Worm (Caenorhabditis elegans): ENCODE data around the gene C15H9.3.

Gene C15H9.3

ce11 chrX:6088718-6089117 is 26.9 kb upstream of the C15H9.3 start:
- TF ChIP-seq fos-1 (tag; optimal IDR thresholded peaks at IDR 0.05) = peak; percentile 78
- TF ChIP-seq pha-4 (tag; optimal IDR thresholded peaks at IDR 0.05) = no peak
- no peak for TF ChIP-seq ceh-16 (tag; optimal IDR thresholded peaks at IDR 0.05)
- TF ChIP-seq lin-39 (tag; optimal IDR thresholded peaks at IDR 0.05) = no peak
- TF ChIP-seq egl-27 (tag; optimal IDR thresholded peaks at IDR 0.05) = no peak
- TF ChIP-seq elt-2 (tag; optimal IDR thresholded peaks at IDR 0.05) = peak; percentile 33
- TF ChIP-seq R02D3.7 (tag; optimal IDR thresholded peaks at IDR 0.05) = no peak
- no peak for TF ChIP-seq fkh-2 (tag; optimal IDR thresholded peaks at IDR 0.05)
- no peak for TF ChIP-seq mml-1 (tag; optimal IDR thresholded peaks at IDR 0.05)
- TF ChIP-seq unc-39 (tag; optimal IDR thresholded peaks at IDR 0.05) = no peak
- peak; percentile 29 for TF ChIP-seq pqm-1 (tag; optimal IDR thresholded peaks at IDR 0.05)
- no peak for TF ChIP-seq ama-1 (optimal IDR thresholded peaks at IDR 0.05)
- TF ChIP-seq hmg-11 (tag; optimal IDR thresholded peaks at IDR 0.05) = no peak
- no peak for TF ChIP-seq nhr-28 (tag; optimal IDR thresholded peaks at IDR 0.05)
- TF ChIP-seq elt-1 (tag; optimal IDR thresholded peaks at IDR 0.05) = no peak
- TF ChIP-seq nhr-23 (tag; optimal IDR thresholded peaks at IDR 0.05) = peak; percentile 41
- TF ChIP-seq nhr-25 (tag; optimal IDR thresholded peaks at IDR 0.05) = no peak
- no peak for TF ChIP-seq nhr-12 (tag; optimal IDR thresholded peaks at IDR 0.05)
- TF ChIP-seq snpc-4 (tag; optimal IDR thresholded peaks at IDR 0.05) = no peak
- no peak for TF ChIP-seq daf-12 (tag; optimal IDR thresholded peaks at IDR 0.05)
- no peak for TF ChIP-seq egl-5 (tag; optimal IDR thresholded peaks at IDR 0.05)
- peak; percentile 36 for TF ChIP-seq nhr-77 (tag; optimal IDR thresholded peaks at IDR 0.05)
- TF ChIP-seq mdl-1 (tag; optimal IDR thresholded peaks at IDR 0.05) = no peak
- no peak for TF ChIP-seq ztf-4 (tag; optimal IDR thresholded peaks at IDR 0.05)
- TF ChIP-seq elt-3 (tag; optimal IDR thresholded peaks at IDR 0.05) = no peak
- no peak for TF ChIP-seq fkh-10 (GFP tag; optimal IDR thresholded peaks at IDR 0.05)
- TF ChIP-seq ceh-82 (tag; optimal IDR thresholded peaks at IDR 0.05) = no peak
- no peak for TF ChIP-seq nhr-11 (tag; optimal IDR thresholded peaks at IDR 0.05)
- no peak for TF ChIP-seq nfya-1 (tag; optimal IDR thresholded peaks at IDR 0.05; ENCODE audit: insufficient read depth)
- no peak for TF ChIP-seq nhr-67 (tag; optimal IDR thresholded peaks at IDR 0.05)
- no peak for TF ChIP-seq tbx-2 (tag; optimal IDR thresholded peaks at IDR 0.05)
- TF ChIP-seq jun-1 (tag; optimal IDR thresholded peaks at IDR 0.05) = no peak
- no peak for TF ChIP-seq unc-62 (GFP tag; optimal IDR thresholded peaks at IDR 0.05)
- TF ChIP-seq nhr-76 (tag; optimal IDR thresholded peaks at IDR 0.05) = no peak
- TF ChIP-seq sea-2 (GFP tag; optimal IDR thresholded peaks at IDR 0.05) = no peak
- TF ChIP-seq nhr-237 (tag; optimal IDR thresholded peaks at IDR 0.05) = no peak
- no peak for TF ChIP-seq ztf-11 (tag; optimal IDR thresholded peaks at IDR 0.05)
- no peak for TF ChIP-seq eor-1 (tag; optimal IDR thresholded peaks at IDR 0.05)
- TF ChIP-seq ZK546.5 (tag; optimal IDR thresholded peaks at IDR 0.05) = no peak
- TF ChIP-seq zag-1 (tag; optimal IDR thresholded peaks at IDR 0.05) = no peak
- peak; percentile 62 for TF ChIP-seq lsy-12 (tag; optimal IDR thresholded peaks at IDR 0.05)
- TF ChIP-seq aly-2 (tag; optimal IDR thresholded peaks at IDR 0.05) = peak; percentile 58
- TF ChIP-seq ceh-28 (tag; optimal IDR thresholded peaks at IDR 0.05) = peak; percentile 63
- TF ChIP-seq ceh-9 (tag; optimal IDR thresholded peaks at IDR 0.05) = no peak
- peak; percentile 13 for TF ChIP-seq skn-1 (tag; optimal IDR thresholded peaks at IDR 0.05)
- TF ChIP-seq nhr-43 (tag; optimal IDR thresholded peaks at IDR 0.05; ENCODE audit: poor library complexity, severe bottlenecking) = peak; percentile 68
- no peak for TF ChIP-seq lin-15B (tag; optimal IDR thresholded peaks at IDR 0.05)

- TF ChIP-seq nhr-237 (tag; optimal IDR thresholded peaks at IDR 0.05) (no peak), lin-39 (tag; optimal IDR thresholded peaks at IDR 0.05) (no peak), pha-4 (tag; optimal IDR thresholded peaks at IDR 0.05) (peak; percentile 56), ztf-4 (tag; optimal IDR thresholded peaks at IDR 0.05) (no peak)
These were observed 24.8 kb upstream of the C15H9.3 start for ce11 chrX:6090779-6091178.
